Fruit fly (Drosophila melanogaster) whole organism, prepupa: ENCODE measurements around the gene thoc7.

Source experiments
- Blimp-1 ChIP-seq: fragments of 200-800 bp; sonication (Bioruptor generic); optimal IDR thresholded peaks from 3 replicates; lab custom pipeline; 2017; ENCODE audit warnings: missing biosample characterization, missing genetic modification characterization, mild to moderate bottlenecking, moderate library complexity, missing genetic modification reagents
- CG10669 ChIP-seq: fragments of 200-800 bp; sonication (Bioruptor generic); optimal IDR thresholded peaks from 3 replicates; lab custom pipeline; 2018; ENCODE audit warnings: missing biosample characterization, mild to moderate bottlenecking, missing genetic modification characterization, moderate library complexity
- CG11902 ChIP-seq: fragments of 200-800 bp; sonication (Bioruptor generic); optimal IDR thresholded peaks from 3 replicates; lab custom pipeline; 2016; ENCODE audit warnings: missing biosample characterization, missing genetic modification characterization
- CG15336 ChIP-seq: fragments of 200-800 bp; sonication (Bioruptor generic); IDR thresholded peaks from 2 replicates; pipeline ENCODE4 v1.3.6; 2022; ENCODE audit warnings: missing biosample characterization, missing genetic modification characterization
- CG1621 ChIP-seq: fragments of 200-800 bp; sonication (Bioruptor generic); optimal IDR thresholded peaks from 3 replicates; lab custom pipeline; 2018; ENCODE audit warnings: missing biosample characterization, mild to moderate bottlenecking, missing genetic modification characterization
- CG16779 ChIP-seq: fragments of 200-800 bp; sonication (Bioruptor generic); optimal IDR thresholded peaks from 3 replicates; lab custom pipeline; 2017; ENCODE audit warnings: missing biosample characterization, mild to moderate bottlenecking, missing genetic modification characterization
- CG3032 ChIP-seq: fragments of 200-800 bp; optimal IDR thresholded peaks from 2 replicates; lab custom pipeline; 2019; ENCODE audit warnings: missing biosample characterization, mild to moderate bottlenecking, missing genetic modification characterization, moderate library complexity
- CG31627 ChIP-seq: fragments of 200-800 bp; sonication (Bioruptor generic); optimal IDR thresholded peaks from 3 replicates; lab custom pipeline; 2016; ENCODE audit warnings: missing biosample characterization, missing genetic modification characterization
- CG32006 ChIP-seq: fragments of 200-800 bp; sonication (Bioruptor generic); optimal IDR thresholded peaks from 3 replicates; lab custom pipeline; 2017; ENCODE audit warnings: missing biosample characterization, mild to moderate bottlenecking, missing genetic modification characterization
- CG34406 ChIP-seq: fragments of 200-800 bp; sonication (Bioruptor generic); optimal IDR thresholded peaks from 3 replicates; lab custom pipeline; 2016; ENCODE audit warnings: missing biosample characterization, missing genetic modification characterization
- CG3919 ChIP-seq: fragments of 200-800 bp; sonication (Bioruptor generic); optimal IDR thresholded peaks from 3 replicates; lab custom pipeline; 2016; ENCODE audit warnings: missing biosample characterization, missing genetic modification characterization
- CG6163 ChIP-seq: fragments of 200-800 bp; sonication (Bioruptor generic); IDR thresholded peaks from 3 replicates; pipeline ENCODE4 v1.3.6; 2022; ENCODE audit warnings: missing biosample characterization, missing genetic modification characterization
- CG6276 ChIP-seq: fragments of 200-800 bp; sonication (Bioruptor generic); optimal IDR thresholded peaks from 2 replicates; lab custom pipeline; 2017; ENCODE audit warnings: missing biosample characterization, mild to moderate bottlenecking, missing genetic modification characterization
- CG6792 ChIP-seq: fragments of 200-800 bp; sonication (Bioruptor generic); optimal IDR thresholded peaks from 3 replicates; lab custom pipeline; 2016; ENCODE audit warnings: missing biosample characterization, missing genetic modification characterization
- CG6808 ChIP-seq: fragments of 200-800 bp; sonication (Bioruptor generic); optimal IDR thresholded peaks from 3 replicates; lab custom pipeline; 2017; ENCODE audit warnings: missing biosample characterization, missing genetic modification characterization, mild to moderate bottlenecking, moderate library complexity, missing genetic modification reagents
- CG6854 ChIP-seq: fragments of 200-800 bp; sonication (Bioruptor generic); optimal IDR thresholded peaks from 2 replicates; lab custom pipeline; 2017; ENCODE audit warnings: missing biosample characterization, mild to moderate bottlenecking, missing genetic modification characterization
- CG8119 ChIP-seq: fragments of 200-800 bp; sonication (Bioruptor generic); IDR thresholded peaks from 3 replicates; pipeline ENCODE4 v1.3.6; 2022; ENCODE audit warnings: missing biosample characterization, missing genetic modification characterization
- CG8319 ChIP-seq: fragments of 200-800 bp; sonication (Bioruptor generic); optimal IDR thresholded peaks from 3 replicates; lab custom pipeline; 2016; ENCODE audit warnings: missing biosample characterization, missing genetic modification characterization
- CG9139 ChIP-seq: fragments of 200-800 bp; sonication (Bioruptor generic); optimal IDR thresholded peaks from 3 replicates; lab custom pipeline; 2017; ENCODE audit warnings: missing biosample characterization, mild to moderate bottlenecking, missing genetic modification characterization
- Eip75B ChIP-seq: fragments of 200-800 bp; sonication (Bioruptor generic); optimal IDR thresholded peaks from 3 replicates; lab custom pipeline; 2016; ENCODE audit warnings: missing biosample characterization, missing genetic modification characterization
- Eip78C ChIP-seq: fragments of 200-800 bp; sonication (Bioruptor generic); peaks from one replicate; lab custom pipeline; 2016; ENCODE audit warnings: missing biosample characterization, missing genetic modification characterization
- Eip93F ChIP-seq: fragments of 200-800 bp; sonication (Bioruptor generic); optimal IDR thresholded peaks from 2 replicates; lab custom pipeline; 2016; ENCODE audit warnings: missing biosample characterization, mild to moderate bottlenecking, missing genetic modification characterization
- Ets96B ChIP-seq: fragments of 200-800 bp; optimal IDR thresholded peaks from 2 replicates; lab custom pipeline; 2019; ENCODE audit warnings: missing biosample characterization, mild to moderate bottlenecking, missing genetic modification characterization, moderate library complexity
- Gug ChIP-seq: fragments of 200-800 bp; sonication (Bioruptor generic); IDR thresholded peaks from 2 replicates; pipeline ENCODE4 v1.3.6; 2022; ENCODE audit warnings: missing biosample characterization, missing genetic modification characterization
- Hr4 ChIP-seq: fragments of 200-800 bp; sonication (Bioruptor generic); optimal IDR thresholded peaks from 3 replicates; lab custom pipeline; 2016; ENCODE audit warnings: missing biosample characterization, missing genetic modification characterization
- Lpt ChIP-seq: fragments of 200-800 bp; sonication (Bioruptor generic); optimal IDR thresholded peaks from 3 replicates; lab custom pipeline; 2016; ENCODE audit warnings: missing biosample characterization, missing genetic modification characterization
- Met ChIP-seq: fragments of 200-800 bp; sonication (Bioruptor generic); optimal IDR thresholded peaks from 3 replicates; lab custom pipeline; 2016; ENCODE audit warnings: missing biosample characterization, missing genetic modification characterization
- Sox14 ChIP-seq: fragments of 200-800 bp; sonication (Bioruptor generic); optimal IDR thresholded peaks from 3 replicates; lab custom pipeline; 2016; ENCODE audit warnings: missing biosample characterization, missing genetic modification characterization
- Sox15 ChIP-seq: fragments of 200-800 bp; sonication (Bioruptor generic); optimal IDR thresholded peaks from 3 replicates; lab custom pipeline; 2016; ENCODE audit warnings: missing biosample characterization, missing genetic modification characterization
- achi ChIP-seq: fragments of 200-800 bp; sonication (Bioruptor generic); optimal IDR thresholded peaks from 3 replicates; lab custom pipeline; 2016; ENCODE audit warnings: missing biosample characterization, missing genetic modification characterization
- acj6 ChIP-seq: fragments of 200-800 bp; sonication (Bioruptor generic); optimal IDR thresholded peaks from 3 replicates; lab custom pipeline; 2016; ENCODE audit warnings: missing biosample characterization, missing genetic modification characterization
- cyc ChIP-seq: fragments of 200-800 bp; sonication (Bioruptor generic); optimal IDR thresholded peaks from 3 replicates; lab custom pipeline; 2016; ENCODE audit warnings: missing biosample characterization, missing genetic modification characterization
- eg ChIP-seq: fragments of 200-800 bp; sonication (Bioruptor generic); IDR thresholded peaks from 3 replicates; pipeline ENCODE4 v1.3.6; 2022; ENCODE audit warnings: missing biosample characterization, missing genetic modification characterization
- lz ChIP-seq: fragments of 200-800 bp; sonication (Bioruptor generic); optimal IDR thresholded peaks from 3 replicates; lab custom pipeline; 2016; ENCODE audit warnings: missing biosample characterization, missing genetic modification characterization
- salr ChIP-seq, 2 experiments: fragments of 200-800 bp; sonication (Bioruptor generic); optimal IDR thresholded peaks; 3 replicates each; lab custom pipeline; 2016 to 2018; ENCODE audit warnings: missing biosample characterization in 2 of 2, missing genetic modification characterization in 2 of 2, mild to moderate bottlenecking in 1 of 2
- spab ChIP-seq: fragments of 200-800 bp; sonication (Bioruptor generic); optimal IDR thresholded peaks from 2 replicates; lab custom pipeline; 2017; ENCODE audit warnings: missing biosample characterization, mild to moderate bottlenecking, missing genetic modification characterization, missing genetic modification reagents
- ss ChIP-seq, 2 experiments: fragments of 200-800 bp; sonication (Bioruptor generic); optimal IDR thresholded peaks; 2 replicates in 1 of 2; 3 replicates in 1 of 2; lab custom pipeline; 2017 to 2018; ENCODE audit warnings: mild to moderate bottlenecking in 2 of 2, missing biosample characterization in 2 of 2, missing genetic modification characterization in 2 of 2, moderate library complexity in 1 of 2
- svp ChIP-seq: fragments of 200-800 bp; sonication (Bioruptor generic); peaks from one replicate; lab custom pipeline; 2016; ENCODE audit warnings: missing biosample characterization, missing genetic modification characterization
- vri ChIP-seq: fragments of 200-800 bp; sonication (Bioruptor generic); optimal IDR thresholded peaks from 3 replicates; lab custom pipeline; 2016; ENCODE audit warnings: missing biosample characterization, mild to moderate bottlenecking, missing genetic modification characterization

Gene thoc7

dm6 chr3L:223019-223902, 10.8 kb upstream of the thoc7 start, which contains the start of the genes pyx and CG33229 (continued):
- TF ChIP-seq acj6 (peak; percentile 88), Ets96B (peak; percentile 70), CG15336 (GFP tag; lab: Robert Waterston, UW) (peak; percentile 62), Lpt (GFP tag; lab: Kevin White, UChicago) (peak; percentile 65), salr (GFP tag; optimal IDR thresholded peaks at IDR 0.05; lab: Kevin White, UChicago) (peak; percentile 72), CG32006 (GFP tag; lab: Kevin White, UChicago) (peak; percentile 94), CG6808 (GFP tag; lab: Kevin White, UChicago) (peak; percentile 71), Gug (GFP tag; lab: Robert Waterston, UW) (peak; percentile 66), CG11902 (peak; percentile 81), spab (GFP tag; lab: Kevin White, UChicago) (peak; percentile 56), CG9139 (GFP tag; lab: Kevin White, UChicago) (no peak), lz (GFP tag; lab: Kevin White, UChicago) (peak; percentile 88), ss (GFP tag; optimal IDR thresholded peaks at IDR 0.05; lab: Kevin White, UChicago) (peak; percentile 12 to 44), CG8119 (GFP tag; lab: Robert Waterston, UW) (peak; percentile 74), CG34406 (GFP tag; lab: Kevin White, UChicago) (peak; percentile 75), CG1621 (tag; lab: Kevin White, UChicago) (peak; percentile 42), eg (GFP tag; lab: Robert Waterston, UW) (peak; percentile 86), CG3032 (tag; lab: Kevin White, UChicago) (peak; percentile 81), vri (GFP tag; lab: Kevin White, UChicago) (no peak), Eip78C (peak; percentile 91), Sox14 (GFP tag; lab: Kevin White, UChicago) (peak; percentile 79), CG6163 (GFP tag; lab: Robert Waterston, UW) (peak; percentile 81), CG6276 (peak; percentile 74), Sox15 (GFP tag; lab: Kevin White, UChicago) (peak; percentile 83), Met (GFP tag; lab: Kevin White, UChicago) (peak; percentile 82), CG6792 (peak; percentile 74), cyc (peak; percentile 89), Hr4 (GFP tag; lab: Kevin White, UChicago) (peak; percentile 92), Eip75B (GFP tag; lab: Kevin White, UChicago) (peak; percentile 79)

DNA sequence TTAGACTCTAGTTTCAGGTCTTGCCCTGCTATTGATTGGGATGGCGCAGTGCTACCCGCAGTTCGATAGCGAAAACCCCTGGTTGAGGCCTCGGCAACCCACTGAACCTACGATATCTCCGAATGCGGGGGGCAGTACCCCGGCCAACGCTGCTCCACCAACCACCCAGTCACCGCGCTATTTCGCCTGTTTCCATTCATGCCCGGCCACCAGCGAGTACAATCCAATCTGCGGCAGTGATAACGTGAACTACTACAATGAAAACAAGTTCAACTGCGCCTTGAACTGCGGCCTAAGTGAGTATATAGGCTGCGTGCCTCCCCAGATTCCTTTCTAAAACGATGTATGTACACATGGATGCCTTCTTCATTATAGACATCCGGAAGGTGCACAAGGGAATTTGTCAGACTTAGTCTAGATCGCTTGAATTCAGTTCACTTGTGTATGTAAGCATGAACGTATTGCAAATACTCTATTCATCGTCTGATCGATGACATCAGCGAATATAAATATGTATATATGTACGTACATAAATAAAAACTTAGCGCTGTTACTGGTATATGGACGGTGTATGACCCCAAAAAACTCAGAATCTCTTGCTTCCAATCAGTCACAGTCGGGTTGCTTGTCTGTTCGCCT, 5.1 kb upstream of the thoc7 start, which contains the start of gene CG13877:
Gene CG13877 (plus strand): TSS at position 589 of the 639 bp plus-strand sequence.
- TF ChIP-seq Blimp-1 (GFP tag; lab: Kevin White, UChicago) (no peak), svp (peak; percentile 92)

- TF ChIP-seq Eip93F (GFP tag; lab: Kevin White, UChicago), result no peak
- no peak for TF ChIP-seq CG31627
- no peak for TF ChIP-seq CG6808 (GFP tag; lab: Kevin White, UChicago)
- TF ChIP-seq achi, result no peak
- no peak for TF ChIP-seq CG34406 (GFP tag; lab: Kevin White, UChicago)
- no peak for TF ChIP-seq CG15336 (GFP tag; lab: Robert Waterston, UW)
- no peak for TF ChIP-seq CG8319 (GFP tag; lab: Kevin White, UChicago)
- no peak for TF ChIP-seq Gug (GFP tag; lab: Robert Waterston, UW)
- no peak for TF ChIP-seq CG3919 (GFP tag; lab: Kevin White, UChicago)
- TF ChIP-seq CG6792, result no peak
- TF ChIP-seq CG6854 (GFP tag; lab: Kevin White, UChicago), result no peak
- no peak for TF ChIP-seq CG10669 (GFP tag; lab: Kevin White, UChicago)
- TF ChIP-seq Met (GFP tag; lab: Kevin White, UChicago), result no peak
- no peak for TF ChIP-seq CG16779
Observed at dm6 chr3L:216325-216724, 3.8 kb upstream of the thoc7 start, which contains the start of gene Kaz1-ORFB. Kaz1-ORFB (plus strand) TSS chr3L:216625.
